Worm (Caenorhabditis elegans): Measurements from ENCODE around the gene chil-24.

chil-24 gene

DNA sequence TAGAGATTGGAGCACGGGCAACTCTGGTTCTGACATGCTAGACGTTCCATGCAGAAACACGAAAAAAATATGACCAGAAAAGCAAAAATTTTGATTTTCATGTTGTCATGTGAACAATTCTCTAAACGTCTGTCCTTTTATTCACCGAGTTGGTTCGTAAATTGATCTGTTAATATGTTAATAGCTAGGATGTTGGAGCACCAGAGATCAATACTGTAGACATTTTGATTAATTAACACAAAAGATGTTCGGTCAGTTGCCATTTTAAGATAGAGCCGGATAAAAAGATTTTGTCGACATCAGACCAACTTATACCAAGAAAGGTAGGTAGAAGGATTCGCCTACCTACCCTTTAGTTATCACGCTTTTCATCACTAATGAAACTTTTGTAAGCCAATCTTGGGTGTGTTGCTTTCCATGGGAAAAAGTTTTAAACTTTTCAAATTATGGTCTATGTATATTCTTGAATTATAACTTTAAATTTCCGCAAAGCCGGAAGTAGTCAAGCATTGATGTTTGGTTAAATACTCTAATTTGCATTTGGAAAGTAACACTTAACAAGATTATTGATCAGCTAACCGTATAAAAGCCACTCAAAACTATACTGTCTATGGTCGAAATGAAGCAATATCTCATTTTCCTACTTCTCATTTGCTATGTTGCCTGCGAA, 20.7 kb downstream of the chil-24 start, which contains the start of the genes T10D4.11 and T10D4.1:
TSS of gene T10D4.11 (minus strand) at position 101 of the 670 bp plus-strand sequence.
TSS of gene T10D4.1 (plus strand) at position 620 of the 670 bp plus-strand sequence.
- TF ChIP-seq unc-120 (tag; optimal IDR thresholded peaks at IDR 0.05; ENCODE audit: poor library complexity, severe bottlenecking) (no peak), sem-2 (GFP tag; optimal IDR thresholded peaks at IDR 0.05) (no peak), pha-4 (tag; optimal IDR thresholded peaks at IDR 0.05) (no peak), zip-8 (tag; optimal IDR thresholded peaks at IDR 0.05) (no peak), ceh-83 (GFP tag; optimal IDR thresholded peaks at IDR 0.05) (no peak), nhr-2 (tag; optimal IDR thresholded peaks at IDR 0.05) (no peak), hlh-1 (tag; optimal IDR thresholded peaks at IDR 0.05) (no peak), mls-2 (tag; optimal IDR thresholded peaks at IDR 0.05) (no peak), ces-1 (GFP tag; optimal IDR thresholded peaks at IDR 0.05) (no peak), unc-39 (tag; optimal IDR thresholded peaks at IDR 0.05) (no peak)

DNA sequence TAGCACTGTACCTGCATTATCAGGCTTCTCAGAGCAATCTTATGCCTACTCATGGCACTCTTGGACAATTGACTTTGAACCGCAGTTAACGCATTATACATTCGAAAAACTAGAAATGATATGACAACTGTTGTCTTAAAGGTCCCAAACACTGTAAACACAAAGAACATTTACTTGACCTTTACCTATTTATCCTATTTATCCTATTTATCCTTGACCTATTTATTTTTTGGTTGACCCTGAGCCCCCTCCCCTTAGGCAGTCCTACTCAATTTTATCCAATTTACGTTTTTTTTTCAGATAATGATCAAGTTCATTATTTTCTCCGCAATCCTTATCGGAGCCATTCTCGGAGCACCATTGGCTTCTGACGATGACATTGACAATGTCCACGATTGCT, 22.7 kb downstream of the chil-24 start, which contains the start of the genes T10D4.14 and T10D4.19:
TSS of gene T10D4.14 (minus strand) at position 101 of the 400 bp plus-strand sequence.
TSS of gene T10D4.19 (plus strand) at position 304 of the 400 bp plus-strand sequence.
- no peak for TF ChIP-seq M03D4.4 (tag; optimal IDR thresholded peaks at IDR 0.05)
- no peak for TF ChIP-seq snpc-4 (tag; optimal IDR thresholded peaks at IDR 0.05)
- no peak for TF ChIP-seq ceh-39 (tag; optimal IDR thresholded peaks at IDR 0.05)
- no peak for TF ChIP-seq ces-1 (GFP tag; optimal IDR thresholded peaks at IDR 0.05)
- no peak for TF ChIP-seq blmp-1 (tag; optimal IDR thresholded peaks at IDR 0.05)
- no peak for TF ChIP-seq nhr-28 (tag; optimal IDR thresholded peaks at IDR 0.05)
- no peak for TF ChIP-seq lin-13 (tag; optimal IDR thresholded peaks at IDR 0.05)
- TF ChIP-seq sem-2 (GFP tag; optimal IDR thresholded peaks at IDR 0.05) = no peak
- no peak for TF ChIP-seq elt-1 (tag; optimal IDR thresholded peaks at IDR 0.05; ENCODE audit: borderline replicate concordance, insufficient read depth)
- no peak for TF ChIP-seq nhr-237 (tag; optimal IDR thresholded peaks at IDR 0.05)
- TF ChIP-seq nhr-76 (tag; optimal IDR thresholded peaks at IDR 0.05) = no peak
- no peak for TF ChIP-seq nhr-2 (tag; optimal IDR thresholded peaks at IDR 0.05)
- no peak for TF ChIP-seq unc-120 (tag; optimal IDR thresholded peaks at IDR 0.05; ENCODE audit: poor library complexity, severe bottlenecking)

DNA sequence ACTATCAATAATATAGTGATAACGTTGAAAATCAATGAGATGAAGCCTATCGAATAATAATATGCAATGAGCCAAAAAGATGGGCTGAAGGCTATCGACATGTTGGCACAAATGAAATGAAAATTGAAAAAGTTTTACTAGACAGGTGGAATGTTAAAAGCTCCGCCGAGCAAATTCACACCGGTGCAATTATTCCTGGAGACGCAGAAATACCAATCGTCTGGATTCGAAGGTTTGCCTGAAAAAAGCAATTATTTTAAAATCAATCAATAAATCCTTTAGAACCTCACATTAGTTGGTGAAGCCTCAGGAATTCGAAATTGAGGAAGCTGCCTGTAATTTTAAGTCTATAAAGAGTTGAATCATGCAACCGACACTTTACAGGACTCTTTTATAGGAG, 25.4 kb downstream of the chil-24 start, which contains the start of gene sri-32:
TSS of gene sri-32 (minus strand) at position 101 of the 400 bp plus-strand sequence.
- TF ChIP-seq nhr-12 (tag; optimal IDR thresholded peaks at IDR 0.05) (no peak), blmp-1 (tag; optimal IDR thresholded peaks at IDR 0.05) (no peak)

DNA sequence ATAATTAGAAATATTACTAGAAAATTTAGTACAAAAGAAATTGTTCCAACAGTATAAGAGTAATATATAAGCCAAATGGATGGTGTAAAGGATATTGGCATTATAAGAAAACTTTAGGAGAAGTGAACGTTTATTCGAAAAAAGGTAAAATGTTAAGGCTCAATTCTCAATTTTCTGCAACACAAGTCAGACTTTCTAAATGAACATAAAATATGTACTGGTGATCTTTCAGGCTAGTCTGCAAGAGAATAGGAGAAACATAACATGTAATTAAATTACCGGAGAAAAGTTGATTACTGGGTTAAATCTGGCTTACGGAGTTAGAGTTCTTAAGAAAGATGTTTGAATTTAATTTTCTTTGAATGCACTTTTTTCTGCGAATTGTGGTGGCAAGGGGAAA, 27.8 kb downstream of the chil-24 start, which contains the start of gene sri-33:
TSS of gene sri-33 (minus strand) at position 101 of the 400 bp plus-strand sequence.
- no peak for TF ChIP-seq ceh-39 (tag; optimal IDR thresholded peaks at IDR 0.05)
- TF ChIP-seq snpc-4 (tag; optimal IDR thresholded peaks at IDR 0.05) = no peak
- no peak for TF ChIP-seq lin-13 (tag; optimal IDR thresholded peaks at IDR 0.05)
- TF ChIP-seq flh-1 (GFP tag; optimal IDR thresholded peaks at IDR 0.05) = no peak
- TF ChIP-seq bed-3 (GFP tag; optimal IDR thresholded peaks at IDR 0.05) = no peak
- TF ChIP-seq mls-2 (tag; optimal IDR thresholded peaks at IDR 0.05) = no peak

DNA sequence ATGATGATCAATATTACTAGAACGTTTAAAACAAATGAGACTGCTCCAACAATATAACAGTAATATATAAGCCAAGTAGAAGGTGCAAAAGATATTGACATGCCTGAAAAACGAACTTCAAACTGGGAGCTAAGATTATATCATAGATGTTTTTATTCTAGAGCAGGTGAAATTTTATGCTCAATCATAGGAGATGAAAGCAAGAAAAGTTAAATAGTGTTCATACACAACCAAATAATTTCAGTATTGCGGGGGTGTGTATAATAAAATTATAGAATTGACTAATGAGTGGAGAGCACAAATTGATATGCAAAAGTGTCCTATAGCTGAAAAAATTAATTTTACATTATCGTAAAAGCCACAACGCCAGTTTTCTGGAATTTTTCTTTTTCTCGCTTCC, 30.0 kb downstream of the chil-24 start, which contains the start of gene sri-34:
TSS of gene sri-34 (minus strand) at position 101 of the 400 bp plus-strand sequence.
- TF ChIP-seq nhr-2 (tag; optimal IDR thresholded peaks at IDR 0.05) (no peak), sem-2 (GFP tag; optimal IDR thresholded peaks at IDR 0.05) (no peak), nhr-76 (tag; optimal IDR thresholded peaks at IDR 0.05) (no peak), tbx-8 (GFP tag; optimal IDR thresholded peaks at IDR 0.05) (no peak), lin-32 (GFP tag; optimal IDR thresholded peaks at IDR 0.05) (no peak), lin-13 (tag; optimal IDR thresholded peaks at IDR 0.05) (no peak), pha-4 (tag; optimal IDR thresholded peaks at IDR 0.05) (no peak), mls-2 (tag; optimal IDR thresholded peaks at IDR 0.05) (no peak)

DNA sequence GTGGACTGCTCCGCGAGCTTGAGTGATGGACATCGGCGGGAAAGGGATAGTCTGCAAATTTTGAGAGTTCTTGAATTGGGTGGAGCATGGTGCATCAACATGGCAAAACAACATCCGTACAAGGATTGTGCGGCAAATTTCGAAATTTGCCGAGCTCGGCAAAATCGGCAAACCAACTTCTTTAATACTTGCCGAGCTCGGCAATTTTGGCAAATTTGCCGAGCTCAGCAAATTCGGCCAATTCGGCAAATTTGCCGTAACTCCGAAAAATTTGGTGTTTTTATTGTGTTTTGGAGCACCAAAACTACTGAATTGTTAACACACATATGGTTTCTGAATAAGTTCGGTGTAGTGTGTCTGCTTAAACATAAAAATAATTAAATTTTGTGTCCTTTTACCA, 41.1 kb downstream of the chil-24 start, which contains the start of gene fbxc-55:
TSS of gene fbxc-55 (minus strand) at position 101 of the 400 bp plus-strand sequence.
- no peak for TF ChIP-seq lin-32 (GFP tag; optimal IDR thresholded peaks at IDR 0.05)
- TF ChIP-seq snpc-4 (tag; optimal IDR thresholded peaks at IDR 0.05) = no peak
- no peak for TF ChIP-seq sptf-1 (tag; optimal IDR thresholded peaks at IDR 0.05)
- no peak for TF ChIP-seq nhr-28 (tag; optimal IDR thresholded peaks at IDR 0.05)
- no peak for TF ChIP-seq elt-1 (tag; optimal IDR thresholded peaks at IDR 0.05; ENCODE audit: borderline replicate concordance, insufficient read depth)
- TF ChIP-seq unc-39 (tag; optimal IDR thresholded peaks at IDR 0.05) = no peak
